Worm (Caenorhabditis elegans): ENCODE measurements around the gene unc-49.

DNA sequence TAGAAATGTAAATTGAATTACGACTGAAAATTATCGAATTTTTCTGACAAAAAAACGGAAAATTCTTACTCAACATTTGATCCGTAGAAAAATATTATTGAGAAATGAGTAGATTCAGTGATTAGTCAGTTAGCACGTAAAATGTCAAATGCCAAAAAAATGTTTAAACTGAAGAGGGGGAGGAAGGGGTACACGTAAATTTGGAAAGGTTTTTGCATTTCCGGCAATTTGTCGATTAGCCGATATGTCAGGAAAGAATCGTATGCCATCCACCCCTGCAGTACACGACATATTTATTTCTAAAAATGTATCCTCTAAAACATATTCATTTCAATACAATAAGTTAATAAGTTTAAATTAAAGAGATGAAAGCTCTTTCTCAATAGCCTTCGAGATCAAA is 37.3 kb downstream of the unc-49 start, which contains the start of gene T21C12.4:
- TF ChIP-seq nhr-25 (tag; optimal IDR thresholded peaks at IDR 0.05): no peak
- TF ChIP-seq lin-13 (GFP tag; optimal IDR thresholded peaks at IDR 0.05): no peak
- no peak for TF ChIP-seq nhr-6 (tag; optimal IDR thresholded peaks at IDR 0.05)
- no peak for TF ChIP-seq zag-1 (tag; optimal IDR thresholded peaks at IDR 0.05)
- no peak for TF ChIP-seq nhr-77 (tag; optimal IDR thresholded peaks at IDR 0.05)
- TF ChIP-seq ZK546.5 (tag; optimal IDR thresholded peaks at IDR 0.05): no peak
- no peak for TF ChIP-seq nhr-237 (tag; optimal IDR thresholded peaks at IDR 0.05)
- no peak for TF ChIP-seq nhr-10 (tag; optimal IDR thresholded peaks at IDR 0.05)

Data from whole organism, L2 larva.